Fruit fly (Drosophila melanogaster): ENCODE results near the gene CG13039.

DNA sequence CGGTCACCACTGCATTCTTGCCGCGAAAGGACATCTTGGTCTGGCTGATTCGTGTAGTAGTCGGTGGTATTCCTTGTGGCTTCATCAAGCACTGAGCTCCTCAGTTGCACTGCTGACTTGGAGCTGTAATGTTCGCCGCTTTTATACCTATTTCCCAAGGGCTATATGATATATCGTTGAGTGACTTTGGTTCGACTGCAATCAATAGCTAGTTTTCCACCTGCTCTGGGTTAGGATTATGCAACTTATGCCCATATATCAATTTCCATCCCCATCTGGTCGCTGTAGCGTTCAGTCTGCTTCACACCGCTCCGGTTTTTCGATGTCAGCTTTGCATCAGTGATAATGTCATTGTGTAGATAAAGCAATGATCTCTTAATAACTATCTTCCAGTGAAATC, 27.6 kb upstream of the CG13039 start, which contains the start of gene Pdh:
- TF ChIP-seq ttk (optimal IDR thresholded peaks at IDR 0.05) (no peak), h (optimal IDR thresholded peaks at IDR 0.05) (no peak), psq (optimal IDR thresholded peaks at IDR 0.05) (no peak), Sin3A (optimal IDR thresholded peaks at IDR 0.05) (no peak)

Data from Kc167 (cell line).